Fruit fly (Drosophila melanogaster) Kc167 (cell line): ENCODE data around the gene CG5611.

Source experiments
- Myc ChIP-seq: fragments of >200 bp; optimal IDR thresholded peaks from 2 replicates; lab custom pipeline; 2017; ENCODE audit warnings: missing external identifiers
- Sin3A ChIP-seq: fragments of >200 bp; optimal IDR thresholded peaks from 2 replicates; lab custom pipeline; 2018; ENCODE audit warnings: missing external identifiers
- h ChIP-seq: fragments of >200 bp; optimal IDR thresholded peaks from 3 replicates; lab custom pipeline; 2018; ENCODE audit warnings: missing external identifiers
- insv ChIP-seq: fragments of >200 bp; optimal IDR thresholded peaks from 3 replicates; lab custom pipeline; 2018; ENCODE audit warnings: missing external identifiers
- psq ChIP-seq: fragments of >200 bp; optimal IDR thresholded peaks from 2 replicates; lab custom pipeline; 2017; ENCODE audit warnings: missing external identifiers
- ttk ChIP-seq: sonication (Bioruptor generic); optimal IDR thresholded peaks from 2 replicates; lab custom pipeline; 2017; ENCODE audit warnings: missing external identifiers

The CG5611 gene

DNA sequence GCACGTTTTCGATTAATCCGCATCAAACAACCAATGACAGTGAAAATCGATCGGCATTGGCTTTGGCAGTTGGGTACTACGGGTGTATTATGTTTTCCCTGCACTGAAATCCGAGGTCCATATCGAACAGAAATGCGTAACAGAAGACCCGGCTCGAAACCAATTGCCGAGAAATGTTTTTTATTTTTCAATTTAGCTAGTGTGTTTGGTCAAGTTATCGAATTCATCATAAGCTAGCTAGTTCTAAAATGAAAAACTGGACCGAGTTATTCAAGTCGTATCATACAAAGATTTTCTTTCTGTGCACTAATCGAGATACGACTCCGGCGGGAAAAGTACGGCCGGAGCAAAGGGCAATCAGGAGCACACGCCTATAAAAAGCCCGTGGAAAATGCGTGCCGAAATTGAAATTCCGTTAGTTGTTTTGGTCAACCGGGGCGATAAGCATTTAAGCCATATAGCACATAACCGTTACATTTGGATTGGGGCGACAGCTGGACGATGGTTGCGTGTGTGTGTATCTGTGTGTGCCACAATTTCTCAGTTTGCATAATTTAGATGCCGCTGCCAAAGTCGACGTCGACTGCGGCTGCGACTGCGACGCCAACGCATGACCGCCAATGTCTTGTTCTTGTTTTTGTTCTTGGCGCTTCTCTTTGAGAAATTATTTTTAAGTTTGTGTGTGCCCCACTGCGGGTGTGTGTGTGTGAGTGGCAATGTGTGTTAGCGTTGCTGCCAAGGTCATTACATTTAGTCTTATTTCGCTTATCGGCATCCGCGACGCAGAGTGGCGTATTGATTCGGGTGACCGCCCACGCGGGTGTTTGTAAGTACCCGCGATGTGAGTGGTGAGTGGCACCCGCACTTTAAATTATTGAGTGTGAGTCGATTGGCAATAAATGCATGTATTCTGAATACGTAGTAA, 26.5 kb downstream of the CG5611 start:
- no peak for TF ChIP-seq psq
- no peak for TF ChIP-seq h
- no peak for TF ChIP-seq Myc (lab: Kevin White, UChicago)
- no peak for TF ChIP-seq ttk (lab: Kevin White, UChicago)
- no peak for TF ChIP-seq Sin3A (lab: Kevin White, UChicago)
- TF ChIP-seq insv (lab: Kevin White, UChicago): no peak

DNA sequence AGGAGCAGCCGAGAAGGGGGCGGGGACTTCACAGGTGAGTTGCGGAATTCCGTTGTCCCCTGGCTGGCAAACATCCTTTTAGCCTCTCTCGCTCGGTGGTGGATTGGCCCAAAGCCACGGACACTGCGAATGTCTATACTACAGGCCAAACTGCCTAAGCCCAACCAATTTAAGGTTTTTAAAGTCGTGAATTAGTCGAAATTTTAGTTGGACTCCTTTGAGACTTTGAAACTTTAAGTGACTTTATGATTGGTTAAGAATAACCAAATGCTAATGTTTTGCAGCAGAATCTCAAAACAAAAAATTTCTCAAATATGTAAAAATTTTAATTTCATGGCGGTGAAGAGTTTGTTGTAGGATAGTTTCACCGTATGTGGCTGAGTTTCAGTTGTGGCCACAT, 27.3 kb downstream of the CG5611 start:
- TF ChIP-seq Sin3A (lab: Kevin White, UChicago) (no peak), insv (lab: Kevin White, UChicago) (no peak), h (no peak), Myc (lab: Kevin White, UChicago) (no peak), psq (no peak), ttk (lab: Kevin White, UChicago) (no peak)

DNA sequence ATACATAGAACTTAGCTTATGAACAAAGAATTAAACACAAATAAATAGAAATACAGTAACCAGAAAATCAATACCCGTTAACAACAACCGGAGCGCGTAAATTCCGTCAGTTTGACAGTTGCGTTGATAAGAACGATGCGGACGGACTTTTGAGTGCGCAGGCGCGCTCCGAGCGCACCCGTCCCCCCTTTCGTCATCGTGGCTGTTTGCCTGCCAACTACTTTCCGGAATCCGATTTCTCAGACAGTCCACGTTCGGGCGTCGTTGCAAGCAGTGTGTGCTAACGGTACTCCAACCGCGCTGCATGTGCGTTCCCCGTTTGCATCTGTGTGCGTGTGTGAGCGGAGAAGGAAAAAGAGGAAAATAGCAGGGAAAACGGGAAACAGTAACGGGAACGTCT, 27.9 kb downstream of the CG5611 start:
- no peak for TF ChIP-seq h
- no peak for TF ChIP-seq Sin3A (lab: Kevin White, UChicago)

DNA sequence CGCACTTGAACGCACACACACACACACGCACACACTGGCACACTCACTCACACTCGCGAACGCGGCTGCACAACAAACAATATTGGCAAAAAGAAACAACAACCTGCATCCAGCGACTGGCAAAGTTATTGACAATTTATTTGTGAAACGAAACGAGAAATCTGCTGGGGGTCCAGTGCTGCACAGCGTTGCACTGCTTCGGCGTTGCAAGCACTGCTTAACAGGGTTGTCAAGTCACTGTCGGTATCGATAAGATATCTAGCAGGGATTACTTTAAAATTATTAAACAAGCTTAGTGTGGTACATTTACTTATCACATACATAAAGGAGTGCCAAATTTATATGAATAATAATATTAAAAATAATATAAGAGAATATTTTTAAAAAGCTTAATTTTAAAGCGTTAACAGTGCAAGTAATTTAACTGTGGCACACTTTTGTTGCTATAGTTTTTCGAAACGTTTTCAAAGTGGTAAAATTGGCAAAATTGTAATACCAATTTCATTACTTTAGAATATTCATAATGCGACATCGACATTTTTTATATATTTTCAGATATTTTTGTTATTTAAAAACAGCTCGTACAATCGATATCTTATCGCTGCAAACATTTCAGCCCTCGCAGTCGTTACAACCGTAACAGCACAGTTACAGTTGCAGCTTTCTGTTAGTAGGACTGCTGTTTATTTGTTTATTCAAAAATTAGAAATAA, 28.5 kb downstream of the CG5611 start, which contains the start of the genes dsd and Tusp:
Gene dsd (minus strand): TSS at position 179 of the 712 bp plus-strand sequence.
Gene Tusp (plus strand): TSS at position 662 of the 712 bp plus-strand sequence.
- TF ChIP-seq ttk (lab: Kevin White, UChicago) (no peak), psq (no peak), h (no peak), insv (lab: Kevin White, UChicago) (no peak), Sin3A (lab: Kevin White, UChicago) (no peak), Myc (lab: Kevin White, UChicago) (no peak)

DNA sequence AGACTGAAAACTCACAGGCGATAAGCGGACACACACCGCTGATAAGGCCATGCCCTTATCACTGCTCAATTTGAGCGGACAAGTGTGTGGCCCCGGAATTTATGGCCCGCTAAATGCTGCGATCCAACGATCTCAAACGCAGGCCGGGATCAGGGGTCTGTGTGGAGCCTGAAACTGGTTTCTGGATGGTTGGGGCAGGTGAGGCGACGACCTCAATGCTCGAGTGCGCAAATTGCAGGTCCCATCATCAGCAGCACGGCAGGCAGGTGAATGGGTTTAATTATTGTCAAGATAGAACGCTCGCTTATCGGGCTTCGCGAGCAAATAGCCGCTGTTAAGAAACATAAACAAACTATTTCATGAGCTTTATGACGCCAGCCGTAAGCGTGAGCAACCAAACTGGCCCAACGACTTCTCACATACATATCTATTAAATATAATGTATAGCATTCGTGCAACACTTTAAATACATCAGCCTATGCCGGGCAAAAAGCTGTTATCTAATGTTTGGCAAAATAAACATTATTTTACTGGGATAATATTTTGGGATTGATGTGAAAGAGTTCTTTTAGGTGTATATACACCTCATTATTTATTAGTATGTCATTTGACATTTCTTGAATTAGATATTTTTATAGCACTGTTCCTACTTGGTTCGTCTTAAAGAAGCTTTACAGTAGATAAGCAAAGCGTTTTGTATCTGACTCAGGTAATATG, 30.2 kb downstream of the CG5611 start:
- TF ChIP-seq Myc (lab: Kevin White, UChicago) (no peak), h (no peak), psq (no peak), Sin3A (lab: Kevin White, UChicago) (no peak)

DNA sequence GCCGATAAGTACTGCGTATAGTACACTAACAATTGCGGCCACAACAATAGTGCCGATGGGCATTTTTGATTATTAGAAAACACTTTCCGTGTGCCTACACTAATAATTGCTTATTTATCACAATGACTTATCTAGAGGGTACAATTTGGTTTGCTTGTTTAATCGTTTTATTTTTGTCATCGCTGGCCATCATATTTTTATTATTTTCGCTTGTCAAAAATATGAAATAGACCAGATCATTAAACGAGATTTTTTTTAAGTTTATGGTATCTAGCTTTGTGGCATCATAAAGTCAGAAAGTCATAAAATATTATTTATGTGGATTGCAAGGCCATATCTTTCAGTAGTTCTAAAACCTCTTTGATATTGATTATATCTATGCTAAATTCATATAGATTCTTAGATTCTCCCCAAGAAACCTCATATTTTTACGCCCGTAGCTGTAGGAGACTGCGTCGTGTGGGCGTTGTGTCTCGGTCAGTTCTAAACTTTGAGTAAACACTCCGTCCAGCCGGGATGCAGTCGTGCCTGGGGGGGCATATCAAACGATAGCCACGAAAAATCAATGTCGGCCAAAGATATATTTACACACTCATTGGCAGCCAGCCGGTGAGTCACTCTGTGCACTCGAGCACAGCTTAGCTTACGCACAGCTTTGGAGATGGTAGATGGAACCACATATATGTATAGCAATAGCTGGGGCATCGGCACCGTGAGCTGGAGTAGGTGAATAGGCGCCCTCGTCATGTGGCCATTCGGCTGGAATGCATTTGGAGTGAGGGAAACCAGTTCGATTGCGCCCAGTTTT, 31.0 kb downstream of the CG5611 start:
- TF ChIP-seq ttk (lab: Kevin White, UChicago): no peak
- no peak for TF ChIP-seq h
- TF ChIP-seq Myc (lab: Kevin White, UChicago): no peak
- no peak for TF ChIP-seq psq
- no peak for TF ChIP-seq Sin3A (lab: Kevin White, UChicago)
- TF ChIP-seq insv (lab: Kevin White, UChicago): no peak

DNA sequence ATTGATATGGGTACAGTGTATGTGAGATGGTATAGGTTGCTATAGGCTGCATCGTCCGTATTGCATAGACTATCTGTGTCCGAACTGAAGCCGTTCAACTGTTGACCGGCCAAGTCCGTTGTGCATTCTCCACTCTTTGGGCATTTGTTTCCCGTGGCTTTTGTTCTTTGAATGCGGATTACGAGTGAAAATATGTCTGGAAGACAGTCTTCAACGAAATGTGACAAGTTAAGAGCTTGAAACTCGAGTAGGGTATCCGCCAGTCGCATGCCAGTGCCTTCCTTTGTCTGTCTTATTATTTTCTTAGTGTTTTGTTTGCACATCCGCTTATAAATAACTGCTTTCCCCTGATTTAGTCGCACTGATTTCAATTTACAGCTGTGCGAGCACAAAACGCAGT, 32.2 kb downstream of the CG5611 start:
- TF ChIP-seq h (no peak), Myc (lab: Kevin White, UChicago) (no peak), psq (no peak)

DNA sequence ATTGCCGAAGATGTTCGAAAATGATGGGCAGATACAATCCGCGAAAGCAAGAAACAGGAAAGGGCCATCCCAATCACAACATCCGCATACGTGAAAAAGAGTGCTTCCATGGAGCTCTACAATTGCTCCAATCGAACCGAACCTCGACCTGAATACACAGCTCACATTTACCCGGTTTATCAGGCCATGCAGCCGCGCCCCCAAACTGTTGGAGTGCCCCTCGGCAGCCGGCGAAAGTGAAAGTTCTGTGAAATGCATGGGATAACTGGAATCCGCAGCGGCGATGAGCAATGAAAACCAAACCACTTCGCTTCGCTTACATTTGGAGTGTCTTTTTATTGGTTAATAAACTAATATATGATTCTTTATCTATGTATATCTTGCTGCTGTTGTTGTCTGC, 38.6 kb downstream of the CG5611 start:
- no peak for TF ChIP-seq psq
- TF ChIP-seq ttk (lab: Kevin White, UChicago): no peak
- no peak for TF ChIP-seq h
- no peak for TF ChIP-seq Sin3A (lab: Kevin White, UChicago)
- TF ChIP-seq insv (lab: Kevin White, UChicago): no peak
- TF ChIP-seq Myc (lab: Kevin White, UChicago): no peak

DNA sequence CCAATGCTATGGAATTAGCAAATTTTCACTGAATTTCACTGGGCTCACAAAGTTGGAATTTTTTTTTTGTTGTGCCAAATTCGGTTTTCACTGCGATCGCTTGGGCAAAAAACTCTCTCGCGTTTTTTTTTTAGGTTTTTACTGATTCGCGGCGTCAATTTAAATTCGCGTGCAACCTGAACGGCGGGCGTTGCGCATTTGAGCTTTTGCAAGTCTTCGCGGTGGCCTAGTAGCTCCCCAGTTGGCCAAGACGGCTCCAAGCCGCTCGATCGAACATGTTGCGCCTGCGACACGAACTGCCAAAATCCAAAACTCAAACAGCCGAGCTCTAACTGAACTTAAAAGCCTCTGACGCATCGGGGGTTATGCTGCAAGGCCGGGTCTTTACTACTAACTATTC, 39.9 kb downstream of the CG5611 start, which contains the start of gene CG5639:
Gene CG5639 (minus strand): TSS at position 152 of the 400 bp plus-strand sequence.
- no peak for TF ChIP-seq Myc (lab: Kevin White, UChicago)
- TF ChIP-seq insv (lab: Kevin White, UChicago): no peak
- TF ChIP-seq ttk (lab: Kevin White, UChicago): no peak
- no peak for TF ChIP-seq h
- TF ChIP-seq psq: no peak
- TF ChIP-seq Sin3A (lab: Kevin White, UChicago): no peak

DNA sequence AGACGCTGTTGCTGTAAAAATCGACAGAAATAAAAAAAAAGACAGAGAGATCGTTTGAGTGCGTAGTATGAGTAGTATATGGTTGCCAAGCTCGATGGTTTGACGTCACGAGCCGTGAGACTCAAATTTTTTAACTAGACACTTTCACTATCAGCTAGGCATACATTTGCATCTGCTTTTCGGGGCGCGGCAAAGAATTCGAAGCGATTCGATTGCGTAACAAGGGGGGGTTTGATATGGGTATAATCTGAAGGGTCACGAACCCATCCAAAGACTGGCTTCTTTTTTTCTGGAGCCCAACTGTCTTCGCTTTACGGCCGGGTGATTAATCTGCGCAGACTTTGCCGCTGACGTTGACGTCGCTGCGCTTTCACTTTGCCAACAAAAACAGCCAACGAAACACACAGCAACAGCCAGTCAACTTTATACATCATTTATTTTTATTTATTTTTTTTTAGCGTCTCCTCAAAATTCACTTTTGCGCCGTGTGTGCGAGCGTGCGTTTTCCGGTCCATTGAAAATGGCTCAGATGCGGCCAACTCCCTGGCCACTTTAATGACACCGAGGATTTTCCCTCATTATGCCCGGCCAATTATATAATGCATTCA, 42.2 kb downstream of the CG5611 start:
- TF ChIP-seq ttk (lab: Kevin White, UChicago): no peak
- no peak for TF ChIP-seq insv (lab: Kevin White, UChicago)
- no peak for TF ChIP-seq psq
- TF ChIP-seq Myc (lab: Kevin White, UChicago): no peak
- TF ChIP-seq h: no peak
- TF ChIP-seq Sin3A (lab: Kevin White, UChicago): no peak

DNA sequence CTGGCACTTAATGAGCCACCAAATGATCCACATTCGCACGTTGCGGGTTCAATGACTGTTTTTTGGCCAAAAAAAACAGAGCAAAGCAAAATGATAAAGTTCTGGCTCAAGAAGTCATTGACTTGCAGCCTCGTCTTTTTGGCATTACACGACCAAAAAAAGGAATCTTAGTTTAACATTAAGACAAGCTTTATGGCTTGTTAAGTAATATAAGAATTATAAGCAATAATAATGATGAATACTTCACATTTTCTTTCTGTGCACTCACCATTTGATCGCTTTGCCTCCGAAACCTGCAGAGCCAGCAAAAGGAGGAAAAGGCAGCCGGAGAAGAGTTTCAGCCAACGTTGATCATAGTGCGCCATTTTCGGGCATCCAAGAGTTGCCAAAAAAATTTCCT, 42.7 kb downstream of the CG5611 start:
- no peak for TF ChIP-seq psq
- no peak for TF ChIP-seq insv (lab: Kevin White, UChicago)
- no peak for TF ChIP-seq ttk (lab: Kevin White, UChicago)
- no peak for TF ChIP-seq Myc (lab: Kevin White, UChicago)
- TF ChIP-seq h: no peak
- TF ChIP-seq Sin3A (lab: Kevin White, UChicago): no peak
